Worm (Caenorhabditis elegans) whole organism, L4 larva: ENCODE data around the gene T28H10.1.

ENCODE experiments used
- F10B5.3 ChIP-seq: sonication (generic microtip); optimal IDR thresholded peaks from 2 replicates; lab custom pipeline; 2016; ENCODE audit warnings: mild to moderate bottlenecking, missing genetic modification characterization, missing compliant biosample characterization
- F49E8.2 ChIP-seq: sonication (generic microtip); optimal IDR thresholded peaks from 2 replicates; lab custom pipeline; 2016; ENCODE audit warnings: missing compliant biosample characterization, mild to moderate bottlenecking, missing genetic modification characterization, borderline replicate concordance
- T26A8.4 ChIP-seq: fragments of 200-800 bp; sonication (Bioruptor generic); IDR thresholded peaks from 2 replicates; pipeline ENCODE4 v1.3.6; 2022; ENCODE audit warnings: missing genetic modification characterization, missing compliant biosample characterization
- Y5F2A.4 ChIP-seq: fragments of 200-800 bp; sonication (Bioruptor generic); optimal IDR thresholded peaks from 2 replicates; lab custom pipeline; 2018; ENCODE audit warnings: mild to moderate bottlenecking, missing genetic modification characterization, missing compliant biosample characterization
- ZK546.5 ChIP-seq, 2 experiments: sonication (generic microtip); optimal IDR thresholded peaks; 2 replicates each; lab custom pipeline; 2017; ENCODE audit warnings: missing biosample characterization in 2 of 2, missing genetic modification characterization in 2 of 2
- aha-1 ChIP-seq: fragments of 150-350 bp; peaks from one replicate; lab custom pipeline; 2014; ENCODE audit warnings: missing biosample characterization, missing genetic modification characterization
- ceh-20 ChIP-seq: fragments of 200-800 bp; sonication (Bioruptor generic); IDR thresholded peaks from 2 replicates; pipeline ENCODE4 v1.3.6; 2022; ENCODE audit warnings: missing genetic modification reagents, missing genetic modification characterization, missing compliant biosample characterization
- ceh-28 ChIP-seq: fragments of 150-350 bp; optimal IDR thresholded peaks from 2 replicates; lab custom pipeline; 2014; ENCODE audit warnings: missing biosample characterization, missing genetic modification reagents, missing genetic modification characterization
- ceh-32 ChIP-seq: sonication (generic microtip); optimal IDR thresholded peaks from 2 replicates; lab custom pipeline; 2016; ENCODE audit warnings: mild to moderate bottlenecking, missing genetic modification characterization, missing compliant biosample characterization; ENCODE audit not compliant: poor library complexity
- ces-1 ChIP-seq: fragments of 150-350 bp; sonication (generic microtip); optimal IDR thresholded peaks from 4 replicates; lab custom pipeline; 2014; ENCODE audit warnings: missing biosample characterization, missing genetic modification reagents, missing genetic modification characterization
- ctbp-1 ChIP-seq: fragments of 200-800 bp; sonication (Bioruptor generic); IDR thresholded peaks from 2 replicates; pipeline ENCODE4 v1.3.6; 2022; ENCODE audit warnings: missing genetic modification reagents, missing genetic modification characterization, missing compliant biosample characterization
- daf-12 ChIP-seq: fragments of 150-350 bp; optimal IDR thresholded peaks from 2 replicates; lab custom pipeline; 2014; ENCODE audit warnings: missing biosample characterization, missing genetic modification reagents, missing genetic modification characterization
- dmd-8 ChIP-seq: fragments of 200-800 bp; sonication (Bioruptor generic); IDR thresholded peaks from 2 replicates; pipeline ENCODE4 v1.3.6; 2022; ENCODE audit warnings: missing genetic modification characterization, missing compliant biosample characterization
- dpl-1 ChIP-seq: fragments of 150-350 bp; optimal IDR thresholded peaks from 2 replicates; lab custom pipeline; 2014; ENCODE audit warnings: missing biosample characterization, missing genetic modification reagents, missing genetic modification characterization
- egl-43 ChIP-seq: fragments of 200-800 bp; sonication (Bioruptor generic); IDR thresholded peaks from 2 replicates; pipeline ENCODE4 v1.3.6; 2022; ENCODE audit warnings: missing genetic modification reagents, missing genetic modification characterization, missing compliant biosample characterization
- fkh-10 ChIP-seq: fragments of 150-350 bp; optimal IDR thresholded peaks from 2 replicates; lab custom pipeline; 2014; ENCODE audit warnings: missing biosample characterization, missing genetic modification reagents, missing genetic modification characterization
- gei-8 ChIP-seq: fragments of 200-800 bp; sonication (Bioruptor generic); optimal IDR thresholded peaks from 2 replicates; lab custom pipeline; 2018; ENCODE audit warnings: mild to moderate bottlenecking, missing genetic modification characterization, missing compliant biosample characterization
- jun-1 ChIP-seq: fragments of 150-350 bp; optimal IDR thresholded peaks from 2 replicates; lab custom pipeline; 2014; ENCODE audit warnings: missing biosample characterization, missing genetic modification reagents, missing genetic modification characterization
- lin-38 ChIP-seq: fragments of 200-800 bp; sonication (Bioruptor generic); IDR thresholded peaks from 2 replicates; pipeline ENCODE4 v1.3.6; 2022; ENCODE audit warnings: missing genetic modification reagents, missing genetic modification characterization, missing compliant biosample characterization
- lir-3 ChIP-seq: sonication (generic microtip); optimal IDR thresholded peaks from 2 replicates; lab custom pipeline; 2016; ENCODE audit warnings: mild to moderate bottlenecking, missing genetic modification characterization, missing compliant biosample characterization
- lsy-2 ChIP-seq, 2 experiments: fragments of 150-350 bp in 1 of 2; sonication (generic microtip) in 1 of 2; optimal IDR thresholded peaks; 2 replicates each; lab custom pipeline; 2014 to 2017; ENCODE audit warnings: missing biosample characterization in 2 of 2, missing genetic modification characterization in 2 of 2
- madf-5 ChIP-seq, 2 experiments: fragments of 200-800 bp; sonication (Bioruptor generic); IDR thresholded peaks; 2 replicates each; pipeline ENCODE4 v1.3.6; 2022; ENCODE audit warnings: missing compliant biosample characterization in 2 of 2, missing genetic modification characterization in 2 of 2
- madf-9 ChIP-seq: fragments of 200-800 bp; sonication (Bioruptor generic); conservative IDR thresholded peaks from 2 replicates; pipeline ENCODE4 v1.3.6; 2022; ENCODE audit warnings: missing genetic modification reagents, missing genetic modification characterization, missing compliant biosample characterization
- mdl-1 ChIP-seq, 2 experiments: fragments of 150-350 bp in 1 of 2; sonication (generic microtip) in 1 of 2; optimal IDR thresholded peaks; 2 replicates each; lab custom pipeline; 2014 to 2017; ENCODE audit warnings: missing biosample characterization in 2 of 2, missing genetic modification characterization in 2 of 2
- nhr-10 ChIP-seq: fragments of 150-350 bp; optimal IDR thresholded peaks from 2 replicates; lab custom pipeline; 2014; ENCODE audit warnings: missing biosample characterization, missing genetic modification characterization
- nhr-102 ChIP-seq: sonication (generic microtip); optimal IDR thresholded peaks from 2 replicates; lab custom pipeline; 2016; ENCODE audit warnings: mild to moderate bottlenecking, missing genetic modification characterization, moderate library complexity, missing compliant biosample characterization
- nhr-11 ChIP-seq: fragments of 150-350 bp; optimal IDR thresholded peaks from 2 replicates; lab custom pipeline; 2014; ENCODE audit warnings: missing biosample characterization, missing genetic modification characterization
- nhr-28 ChIP-seq: fragments of 150-350 bp; optimal IDR thresholded peaks from 2 replicates; lab custom pipeline; 2014; ENCODE audit warnings: missing biosample characterization, missing genetic modification characterization
- pha-4 ChIP-seq, 2 experiments: fragments of 150-350 bp in 1 of 2; fragments of 200-800 bp in 1 of 2; sonication (Bioruptor generic) in 1 of 2; IDR thresholded peaks in 1 of 2; optimal IDR thresholded peaks in 1 of 2; 2 replicates each; pipeline versions ENCODE4 v1.3.6 to Lab custom; 2014 to 2022; ENCODE audit warnings: missing genetic modification characterization in 2 of 2, missing genetic modification reagents in 2 of 2, missing biosample characterization in 1 of 2, missing compliant biosample characterization in 1 of 2
- php-3 ChIP-seq: fragments of 200-800 bp; sonication (Bioruptor generic); IDR thresholded peaks from 2 replicates; pipeline ENCODE4 v1.3.6; 2022; ENCODE audit warnings: missing genetic modification reagents, missing genetic modification characterization, missing compliant biosample characterization
- pqm-1 ChIP-seq: sonication (generic microtip); optimal IDR thresholded peaks from 2 replicates; lab custom pipeline; 2017; ENCODE audit warnings: missing biosample characterization, missing genetic modification characterization
- sdz-12 ChIP-seq: fragments of 200-800 bp; sonication (Bioruptor generic); optimal IDR thresholded peaks from 2 replicates; lab custom pipeline; 2018; ENCODE audit warnings: mild to moderate bottlenecking, missing genetic modification characterization, missing compliant biosample characterization
- set-16 ChIP-seq: fragments of 200-800 bp; sonication (Bioruptor generic); IDR thresholded peaks from 2 replicates; pipeline ENCODE4 v1.3.6; 2022; ENCODE audit warnings: missing genetic modification reagents, missing genetic modification characterization, missing compliant biosample characterization
- skn-1 ChIP-seq: fragments of 150-350 bp; optimal IDR thresholded peaks from 2 replicates; lab custom pipeline; 2014; ENCODE audit warnings: missing biosample characterization, missing genetic modification characterization
- snpc-1.2 ChIP-seq: fragments of 200-800 bp; sonication (Bioruptor generic); IDR thresholded peaks from 2 replicates; pipeline ENCODE4 v1.3.6; 2022; ENCODE audit warnings: missing genetic modification reagents, missing genetic modification characterization, missing compliant biosample characterization
- tra-1 ChIP-seq: fragments of 200-800 bp; sonication (Bioruptor generic); IDR thresholded peaks from 2 replicates; pipeline ENCODE4 v1.3.6; 2022; ENCODE audit warnings: missing genetic modification reagents, missing genetic modification characterization, missing compliant biosample characterization
- unc-130 ChIP-seq: sonication (generic microtip); optimal IDR thresholded peaks from 2 replicates; lab custom pipeline; 2016; ENCODE audit warnings: missing genetic modification reagents, missing genetic modification characterization, missing compliant biosample characterization
- unc-39 ChIP-seq: sonication (generic microtip); optimal IDR thresholded peaks from 2 replicates; lab custom pipeline; 2017; ENCODE audit warnings: missing biosample characterization, missing genetic modification characterization
- zag-1 ChIP-seq: fragments of 150-350 bp; optimal IDR thresholded peaks from 2 replicates; lab custom pipeline; 2014; ENCODE audit warnings: missing biosample characterization, missing genetic modification characterization
- ztf-11 ChIP-seq: fragments of 150-350 bp; optimal IDR thresholded peaks from 2 replicates; lab custom pipeline; 2014; ENCODE audit warnings: missing biosample characterization, missing genetic modification characterization
- ztf-7 ChIP-seq: fragments of 150-350 bp; optimal IDR thresholded peaks from 2 replicates; lab custom pipeline; 2014; ENCODE audit warnings: missing biosample characterization, missing genetic modification characterization

Gene T28H10.1

DNA sequence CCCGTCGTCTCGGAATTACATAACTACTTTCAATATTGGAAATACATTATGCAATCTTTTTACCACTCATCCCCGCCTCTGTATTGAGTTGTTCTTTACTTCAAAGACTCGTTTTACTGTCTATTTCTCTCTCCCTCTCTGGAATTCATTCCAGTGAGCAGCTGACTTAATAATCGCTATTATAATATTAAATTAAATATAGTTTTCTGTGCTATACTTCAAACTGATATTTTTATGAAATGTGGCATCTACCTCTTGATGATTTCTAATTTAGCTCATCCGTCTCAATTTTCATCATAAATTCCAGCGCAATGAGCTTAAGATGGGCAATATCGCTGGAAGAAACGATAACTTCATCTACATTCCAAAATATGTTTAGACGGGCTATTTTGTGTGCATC is at the start of gene T28H10.1:
TSS of gene T28H10.1 (plus strand) at position 301 of the 400 bp plus-strand sequence.
- 0 out of 2 replicates have a peak, but pooled peaks have one; percentile 30 for TF ChIP-seq snpc-1.2 (GFP tag; lab: Robert Waterston, UW)
- no peak for TF ChIP-seq T26A8.4

DNA sequence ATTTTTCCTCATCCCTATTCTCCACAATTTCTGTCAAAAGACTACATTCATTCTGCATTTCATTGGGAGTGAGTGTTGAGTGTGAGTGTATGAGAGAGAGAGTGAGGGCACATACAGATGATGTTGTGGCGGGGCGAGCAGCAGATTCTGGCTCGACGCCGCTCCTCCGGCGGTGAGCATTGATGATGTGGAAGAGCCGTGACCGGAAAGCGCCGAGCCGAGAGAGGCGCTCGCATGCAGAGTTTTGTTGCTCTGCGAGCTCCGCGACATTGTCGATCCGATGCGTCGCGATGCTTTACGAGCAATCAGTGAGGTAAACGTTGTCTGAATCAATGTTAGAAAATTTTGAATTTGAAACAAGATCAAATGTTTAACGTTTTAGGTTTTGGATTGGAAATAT is 47.9 kb upstream of the T28H10.1 start:
- TF ChIP-seq nhr-102 (tag; lab: Kevin White, UChicago) = no peak
- peak; percentile 27 for TF ChIP-seq aha-1 (tag; lab: Kevin White, UChicago)
- no peak for TF ChIP-seq fkh-10
- no peak for TF ChIP-seq lir-3
- no peak for TF ChIP-seq lin-38 (GFP tag; lab: Robert Waterston, UW)
- peak; percentile 42; the same call in 1 of the 2 replicates for TF ChIP-seq egl-43
- no peak for TF ChIP-seq Y5F2A.4
- no peak for TF ChIP-seq ztf-11 (tag; lab: Kevin White, UChicago)
- TF ChIP-seq dmd-8 = 0 out of 2 replicates have a peak, but pooled peaks have one; percentile 38
- TF ChIP-seq F10B5.3 (tag; lab: Kevin White, UChicago) = no peak
- TF ChIP-seq ceh-32 (tag; lab: Kevin White, UChicago) = no peak
- TF ChIP-seq dpl-1 (GFP tag; lab: Kevin White, UChicago) = no peak
- no peak for TF ChIP-seq madf-5 (GFP tag; IDR thresholded peaks at IDR 0.05; lab: Robert Waterston, UW)
- no peak for TF ChIP-seq unc-39 (tag; lab: Kevin White, UChicago)
- TF ChIP-seq F49E8.2 (tag; lab: Kevin White, UChicago) = no peak
- no peak for TF ChIP-seq ceh-20 (GFP tag; lab: Robert Waterston, UW)
- no peak for TF ChIP-seq nhr-11
- no peak for TF ChIP-seq ceh-28 (tag; lab: Kevin White, UChicago)
- TF ChIP-seq unc-130 (GFP tag; lab: Kevin White, UChicago) = no peak
- TF ChIP-seq madf-9 (GFP tag; lab: Robert Waterston, UW) = no peak
- no peak for TF ChIP-seq gei-8 (GFP tag; lab: Kevin White, UChicago)
- no peak for TF ChIP-seq nhr-10
- TF ChIP-seq skn-1 (tag; lab: Kevin White, UChicago) = no peak
- TF ChIP-seq jun-1 (tag; lab: Kevin White, UChicago) = no peak
- TF ChIP-seq php-3 (GFP tag; lab: Robert Waterston, UW) = no peak
- no peak for TF ChIP-seq T26A8.4
- TF ChIP-seq pha-4 (GFP tag; IDR thresholded peaks at IDR 0.05; lab: Robert Waterston, UW) = no peak
- TF ChIP-seq pha-4 (tag; optimal IDR thresholded peaks at IDR 0.05; lab: Kevin White, UChicago) = no peak
- TF ChIP-seq sdz-12 (GFP tag; lab: Kevin White, UChicago) = no peak
- no peak for TF ChIP-seq pqm-1 (tag; lab: Kevin White, UChicago)
- TF ChIP-seq lsy-2 (tag; optimal IDR thresholded peaks at IDR 0.05; lab: Kevin White, UChicago) = no peak
- no peak for TF ChIP-seq ces-1 (GFP tag; lab: Kevin White, UChicago)
- no peak for TF ChIP-seq daf-12 (tag; lab: Kevin White, UChicago)
- TF ChIP-seq ztf-7 = no peak
- no peak for TF ChIP-seq ZK546.5 (tag; optimal IDR thresholded peaks at IDR 0.05; lab: Kevin White, UChicago)
- TF ChIP-seq zag-1 (tag; lab: Kevin White, UChicago) = no peak
- no peak for TF ChIP-seq mdl-1 (tag; optimal IDR thresholded peaks at IDR 0.05; lab: Kevin White, UChicago)
- TF ChIP-seq nhr-28 (tag; lab: Kevin White, UChicago) = no peak
- 0 out of 2 replicates have a peak, but pooled peaks have one; percentile 14 for TF ChIP-seq ctbp-1
- TF ChIP-seq set-16 (GFP tag; lab: Robert Waterston, UW) = peak; percentile 93
- TF ChIP-seq tra-1 (GFP tag; lab: Robert Waterston, UW) = no peak
